Worm (Caenorhabditis elegans): ENCODE data around the gene C25H3.17.

C25H3.17 gene

DNA sequence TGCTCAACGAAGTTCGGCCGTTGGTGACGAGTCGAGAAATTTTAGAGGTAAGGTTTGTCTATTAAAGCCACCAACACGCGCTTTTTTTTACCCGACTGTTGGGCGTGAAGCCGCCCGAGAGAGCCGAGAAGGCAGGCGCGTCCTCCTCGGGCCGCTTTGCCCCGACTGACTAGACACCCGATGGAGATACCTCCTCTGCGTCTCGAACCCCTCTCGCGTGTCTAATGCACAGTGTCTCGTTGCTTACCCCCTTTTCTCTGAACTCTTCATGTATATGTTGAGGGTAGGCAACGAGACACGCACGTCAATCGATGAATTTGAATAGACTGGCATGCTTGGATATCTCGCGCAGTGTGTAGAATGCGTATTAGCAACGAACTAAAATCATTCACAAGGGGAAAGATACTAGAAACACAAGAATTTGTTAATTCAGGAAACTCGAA, 7.7 kb downstream of the C25H3.17 start (continued):
- TF ChIP-seq unc-130 (GFP tag; optimal IDR thresholded peaks at IDR 0.05) (peak; percentile 76), Y75B8A.6 (GFP tag; IDR thresholded peaks at IDR 0.05) (peak; percentile 98), sdz-12 (GFP tag; optimal IDR thresholded peaks at IDR 0.05) (peak; percentile 100), hif-1 (tag; optimal IDR thresholded peaks at IDR 0.05) (peak; percentile 31 to 94), daf-8 (GFP tag; IDR thresholded peaks at IDR 0.05) (peak; percentile 83; the same call in 1 of the 2 replicates), daf-19 (GFP tag; conservative IDR thresholded peaks at IDR 0.05) (0 out of 2 replicates have a peak, but pooled peaks have one; percentile 51), snpc-1.2 (GFP tag; IDR thresholded peaks at IDR 0.05) (peak; percentile 94), T26A8.4 (GFP tag; IDR thresholded peaks at IDR 0.05) (peak; percentile 97), Y48G9A.11 (GFP tag; IDR thresholded peaks at IDR 0.05) (peak; percentile 95), ZK337.2 (GFP tag; IDR thresholded peaks at IDR 0.05) (peak; percentile 88), daf-16 (GFP tag; optimal IDR thresholded peaks at IDR 0.05) (peak; percentile 43 to 46), daf-16 (tag; optimal IDR thresholded peaks at IDR 0.05) (peak; percentile 72), dmd-9 (GFP tag; IDR thresholded peaks at IDR 0.05) (peak; percentile 80), skn-1 (tag; optimal IDR thresholded peaks at IDR 0.05) (peak; percentile 62), attf-4 (tag; optimal IDR thresholded peaks at IDR 0.05) (no peak), dmd-8 (GFP tag; IDR thresholded peaks at IDR 0.05) (peak; percentile 98), dve-1 (tag; optimal IDR thresholded peaks at IDR 0.05; ENCODE audit: insufficient read depth) (peak; percentile 80), zfp-2 (tag; optimal IDR thresholded peaks at IDR 0.05) (peak; percentile 57), lin-1 (GFP tag; IDR thresholded peaks at IDR 0.05) (peak; percentile 98), unc-39 (tag; optimal IDR thresholded peaks at IDR 0.05) (no peak), Y105C5A.15 (GFP tag; IDR thresholded peaks at IDR 0.05) (peak; percentile 99), mxl-2 (GFP tag; conservative IDR thresholded peaks at IDR 0.05) (peak; percentile 51; the same call in 1 of the 2 replicates), nhr-41 (GFP tag; IDR thresholded peaks at IDR 0.05) (peak; percentile 95), nhr-25 (tag; optimal IDR thresholded peaks at IDR 0.05; ENCODE audit: borderline replicate concordance, insufficient read depth) (peak; percentile 2), hlh-30 (tag; optimal IDR thresholded peaks at IDR 0.05; ENCODE audit: insufficient read depth) (peak; percentile 89), pha-4 (GFP tag; IDR thresholded peaks at IDR 0.05) (peak; percentile 98), pha-4 (tag; optimal IDR thresholded peaks at IDR 0.05) (no peak), mdt-29 (GFP tag; IDR thresholded peaks at IDR 0.05) (peak; percentile 94), ztf-7 (tag; optimal IDR thresholded peaks at IDR 0.05) (peak; percentile 9), php-3 (GFP tag; IDR thresholded peaks at IDR 0.05) (peak; percentile 90), F37D6.2 (tag; optimal IDR thresholded peaks at IDR 0.05) (peak; percentile 91), nhr-42 (GFP tag; IDR thresholded peaks at IDR 0.05) (peak; percentile 94), daf-12 (tag; optimal IDR thresholded peaks at IDR 0.05) (no peak), lim-7 (GFP tag; IDR thresholded peaks at IDR 0.05) (peak; percentile 95), hlh-11 (tag; optimal IDR thresholded peaks at IDR 0.05) (peak; percentile 87), pqm-1 (tag; optimal IDR thresholded peaks at IDR 0.05) (peak; percentile 11), lsy-2 (tag; optimal IDR thresholded peaks at IDR 0.05) (peak; percentile 86 to 89), madf-9 (GFP tag; conservative IDR thresholded peaks at IDR 0.05) (peak; percentile 90), mes-2 (tag; optimal IDR thresholded peaks at IDR 0.05; ENCODE audit: poor library complexity, severe bottlenecking) (peak; percentile 86), aha-1 (tag) (peak; percentile 99), tag-97 (GFP tag; IDR thresholded peaks at IDR 0.05) (peak; percentile 90), lir-3 (tag; optimal IDR thresholded peaks at IDR 0.05) (peak; percentile 72), rbr-2 (tag; optimal IDR thresholded peaks at IDR 0.05) (peak; percentile 96), nhr-11 (tag; optimal IDR thresholded peaks at IDR 0.05) (peak; percentile 81), nhr-77 (tag; optimal IDR thresholded peaks at IDR 0.05) (peak; percentile 79), zip-2 (tag; optimal IDR thresholded peaks at IDR 0.05) (no peak), dmd-6 (GFP tag; IDR thresholded peaks at IDR 0.05) (peak; percentile 90), saeg-2 (GFP tag; IDR thresholded peaks at IDR 0.05) (peak; percentile 95), nhr-111 (GFP tag; optimal IDR thresholded peaks at IDR 0.05) (peak; percentile 99), gei-8 (GFP tag; optimal IDR thresholded peaks at IDR 0.05) (peak; percentile 97), mdl-1 (tag; optimal IDR thresholded peaks at IDR 0.05) (peak; percentile 85 to 87)

Measured in whole organism, L4 larva.